Worm (Caenorhabditis elegans): Measurements from ENCODE around the gene rps-11.

The rps-11 gene

DNA sequence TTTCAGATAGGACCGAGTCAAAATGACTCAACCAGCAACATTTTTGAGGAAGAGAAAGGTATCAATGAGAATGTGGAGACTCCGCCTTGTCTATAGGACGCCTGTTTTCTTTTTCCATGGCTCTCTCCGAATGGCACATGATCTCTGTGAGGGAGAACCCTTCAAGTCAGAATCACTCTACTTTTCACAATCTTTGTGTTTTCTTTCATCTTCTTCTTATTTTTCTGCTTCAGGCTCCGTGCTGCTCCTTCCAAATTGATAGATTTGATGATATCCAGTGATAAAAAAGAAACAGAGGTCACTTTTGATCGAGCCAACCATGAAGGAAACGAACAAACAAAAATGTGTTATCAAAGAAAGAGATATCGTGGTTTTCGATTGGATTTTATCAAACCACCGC is 46.6 kb downstream of the rps-11 start, which contains the start of gene ZK809.8 (continued):
- TF ChIP-seq Y67H2A.10 (GFP tag; conservative IDR thresholded peaks at IDR 0.05), result no peak

DNA sequence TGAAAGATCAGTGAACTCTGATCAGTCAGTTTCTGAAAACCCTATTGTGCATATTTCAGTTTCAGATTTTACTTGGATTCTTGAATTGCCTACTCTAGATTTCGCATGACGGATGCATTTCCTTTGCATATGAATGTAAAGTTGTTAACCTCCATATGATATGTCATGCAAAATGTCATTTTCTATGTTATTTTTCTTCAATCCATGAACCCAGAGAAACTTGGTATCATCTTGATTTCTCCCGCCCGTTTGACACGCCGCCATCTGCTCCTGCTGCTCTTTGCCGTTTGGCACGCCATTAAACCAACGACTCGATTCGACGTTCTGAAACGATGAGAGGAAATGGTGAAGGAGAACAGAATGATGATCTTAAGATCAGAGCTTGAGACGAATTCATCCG is 47.9 kb downstream of the rps-11 start:
- TF ChIP-seq mxl-1 (tag; optimal IDR thresholded peaks at IDR 0.05), result no peak
- TF ChIP-seq die-1 (tag; optimal IDR thresholded peaks at IDR 0.05), result no peak
- no peak for TF ChIP-seq nhr-179 (tag; optimal IDR thresholded peaks at IDR 0.05)
- TF ChIP-seq F10E7.11 (tag; optimal IDR thresholded peaks at IDR 0.05), result no peak
- 0 out of 2 replicates have a peak, but pooled peaks have one; percentile 15 for TF ChIP-seq nfyb-1 (GFP tag; IDR thresholded peaks at IDR 0.05)
- no peak for TF ChIP-seq pha-4 (tag; optimal IDR thresholded peaks at IDR 0.05)

DNA sequence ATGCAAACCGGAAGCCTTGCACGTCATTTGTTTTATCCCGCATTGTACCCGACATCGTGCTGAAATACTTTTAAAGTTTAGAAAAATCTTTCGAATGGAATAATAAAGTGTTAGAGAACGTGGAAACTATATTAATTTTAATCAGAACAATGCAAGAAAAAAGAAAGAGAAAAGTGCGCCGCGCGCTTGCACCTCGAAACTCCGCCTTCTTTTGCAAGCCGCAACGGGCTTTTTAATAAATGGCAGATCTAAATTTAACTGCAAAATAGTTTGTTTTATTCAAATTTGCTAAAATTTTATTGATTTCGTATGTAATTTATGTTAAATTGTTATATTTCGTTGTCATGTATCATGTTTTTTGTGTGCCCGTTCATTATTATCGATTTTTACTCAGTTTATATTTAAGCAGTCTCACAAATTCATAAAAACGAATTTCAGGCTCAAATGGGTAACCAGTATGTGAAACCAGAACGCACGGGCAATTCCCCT is 49.6 kb downstream of the rps-11 start, which contains the start of the genes acl-3 and ndub-6:
acl-3 (minus strand) TSS at position 59 of the 489 bp plus-strand sequence.
ndub-6 (plus strand) TSS at position 439 of the 489 bp plus-strand sequence.
- TF ChIP-seq B0336.3 (GFP tag; IDR thresholded peaks at IDR 0.05) (no peak), fkh-3 (tag; optimal IDR thresholded peaks at IDR 0.05) (no peak), Y53F4B.3 (GFP tag; IDR thresholded peaks at IDR 0.05) (no peak), F39B2.1 (GFP tag; IDR thresholded peaks at IDR 0.05) (no peak)

Measured in whole organism, young adult.